Fruit fly (Drosophila melanogaster) whole organism, embryonic: ENCODE measurements around the gene CG9674.

Experiments used
- CG10147 ChIP-seq: fragments of 200-800 bp; sonication (Bioruptor generic); optimal IDR thresholded peaks from 2 replicates; lab custom pipeline; 2019; ENCODE audit warnings: missing biosample characterization, mild to moderate bottlenecking, missing genetic modification characterization, moderate library complexity
- CG12769 ChIP-seq: fragments of 200-800 bp; sonication (Bioruptor generic); optimal IDR thresholded peaks from 2 replicates; lab custom pipeline; 2019; ENCODE audit warnings: missing biosample characterization, mild to moderate bottlenecking, missing genetic modification characterization, moderate library complexity
- CG13894 ChIP-seq: fragments of 200-800 bp; sonication (Bioruptor generic); optimal IDR thresholded peaks from 3 replicates; lab custom pipeline; 2018; ENCODE audit warnings: missing biosample characterization, mild to moderate bottlenecking, missing genetic modification characterization, moderate library complexity
- CG14710 ChIP-seq: fragments of 200-800 bp; sonication (Bioruptor generic); optimal IDR thresholded peaks from 3 replicates; lab custom pipeline; 2019; ENCODE audit warnings: missing biosample characterization, mild to moderate bottlenecking, missing genetic modification characterization, moderate library complexity
- CG17359 ChIP-seq: fragments of 200-800 bp; sonication (Bioruptor generic); optimal IDR thresholded peaks from 3 replicates; lab custom pipeline; 2018; ENCODE audit warnings: missing biosample characterization, mild to moderate bottlenecking, missing genetic modification characterization, moderate library complexity
- CG17829 ChIP-seq: fragments of 200-800 bp; optimal IDR thresholded peaks from 2 replicates; lab custom pipeline; 2019; ENCODE audit warnings: missing biosample characterization, mild to moderate bottlenecking, missing genetic modification characterization, moderate library complexity
- CG2120 ChIP-seq: fragments of 200-800 bp; sonication (Bioruptor generic); optimal IDR thresholded peaks from 3 replicates; lab custom pipeline; 2016; ENCODE audit warnings: missing biosample characterization, missing genetic modification characterization
- CG30431 ChIP-seq: fragments of 200-800 bp; sonication (Bioruptor generic); optimal IDR thresholded peaks from 2 replicates; lab custom pipeline; 2017; ENCODE audit warnings: missing biosample characterization, missing genetic modification characterization
- CG3065 ChIP-seq: fragments of 200-800 bp; sonication (Bioruptor generic); optimal IDR thresholded peaks from 2 replicates; lab custom pipeline; 2016; ENCODE audit warnings: missing biosample characterization, missing genetic modification characterization
- CG32772 ChIP-seq: fragments of 200-800 bp; sonication (Bioruptor generic); IDR thresholded peaks from 2 replicates; pipeline ENCODE4 v1.3.6; 2022; ENCODE audit warnings: missing biosample characterization, missing genetic modification characterization
- CG4328 ChIP-seq: fragments of 200-800 bp; sonication (Bioruptor generic); optimal IDR thresholded peaks from 3 replicates; lab custom pipeline; 2017; ENCODE audit warnings: missing biosample characterization, missing genetic modification reagents, missing genetic modification characterization
- CG4404 ChIP-seq: fragments of 200-800 bp; sonication (Bioruptor generic); IDR thresholded peaks from 2 replicates; pipeline ENCODE4 v1.3.6; 2022; ENCODE audit warnings: missing biosample characterization, missing genetic modification characterization
- CG4707 ChIP-seq: fragments of 200-800 bp; sonication (Bioruptor generic); optimal IDR thresholded peaks from 2 replicates; lab custom pipeline; 2018; ENCODE audit warnings: missing biosample characterization, mild to moderate bottlenecking, missing genetic modification characterization, moderate library complexity
- CG6854 ChIP-seq: fragments of 200-800 bp; sonication (Bioruptor generic); optimal IDR thresholded peaks from 3 replicates; lab custom pipeline; 2017; ENCODE audit warnings: missing biosample characterization, mild to moderate bottlenecking, missing genetic modification characterization
- CG7556 ChIP-seq: fragments of 200-800 bp; sonication (Bioruptor generic); optimal IDR thresholded peaks from 2 replicates; lab custom pipeline; 2017; ENCODE audit warnings: missing biosample characterization, mild to moderate bottlenecking, missing genetic modification characterization
- CG7928 ChIP-seq: fragments of 200-800 bp; sonication (Bioruptor generic); optimal IDR thresholded peaks from 2 replicates; lab custom pipeline; 2017; ENCODE audit warnings: missing biosample characterization, mild to moderate bottlenecking, missing genetic modification characterization
- CG8388 ChIP-seq: fragments of 200-800 bp; sonication (Bioruptor generic); optimal IDR thresholded peaks from 2 replicates; lab custom pipeline; 2019; ENCODE audit warnings: missing biosample characterization, mild to moderate bottlenecking, missing genetic modification characterization, moderate library complexity
- CG8944 ChIP-seq: fragments of 200-800 bp; sonication (Bioruptor generic); optimal IDR thresholded peaks from 3 replicates; lab custom pipeline; 2016; ENCODE audit warnings: missing biosample characterization, missing genetic modification characterization
- CG9215 ChIP-seq: fragments of 200-800 bp; sonication (Bioruptor generic); IDR thresholded peaks from 2 replicates; pipeline ENCODE4 v1.3.6; 2022; ENCODE audit warnings: missing biosample characterization, missing genetic modification characterization
- CG9817 ChIP-seq: fragments of 200-800 bp; sonication (Bioruptor generic); optimal IDR thresholded peaks from 2 replicates; lab custom pipeline; 2018; ENCODE audit warnings: missing biosample characterization, mild to moderate bottlenecking, missing genetic modification characterization, moderate library complexity
- Dfd ChIP-seq, 2 experiments: fragments of >200 bp; optimal IDR thresholded peaks; 2 replicates each; lab custom pipeline; 2017; ENCODE audit warnings: missing biosample characterization in 2 of 2, missing genetic modification characterization in 2 of 2
- Dll ChIP-seq: fragments of 200-800 bp; sonication (Bioruptor generic); IDR thresholded peaks from 4 replicates; pipeline ENCODE4 v1.3.6; 2022; ENCODE audit warnings: missing biosample characterization, missing genetic modification characterization; ENCODE audit not compliant: partially characterized antibody
- Doc2 ChIP-seq: fragments of 200-800 bp; sonication (Bioruptor generic); IDR thresholded peaks from 2 replicates; pipeline ENCODE4 v1.3.6; 2022; ENCODE audit warnings: missing biosample characterization, missing genetic modification characterization
- Eip74EF ChIP-seq, 2 experiments: fragments of 200-800 bp in 1 of 2; fragments of >200 bp in 1 of 2; sonication (Bioruptor generic) in 1 of 2; optimal IDR thresholded peaks; 2 replicates each; lab custom pipeline; 2017 to 2019; ENCODE audit warnings: missing biosample characterization in 2 of 2, missing genetic modification characterization in 2 of 2, mild to moderate bottlenecking in 1 of 2, moderate library complexity in 1 of 2
- Gsc ChIP-seq: fragments of 200-800 bp; sonication (Bioruptor generic); IDR thresholded peaks from 2 replicates; pipeline ENCODE4 v1.3.6; 2022; ENCODE audit warnings: missing biosample characterization, missing genetic modification characterization
- Mes4 ChIP-seq: fragments of 200-800 bp; sonication (Bioruptor generic); optimal IDR thresholded peaks from 2 replicates; lab custom pipeline; 2016; ENCODE audit warnings: missing biosample characterization, missing genetic modification characterization
- Myb ChIP-seq: fragments of 200-800 bp; sonication (Bioruptor generic); optimal IDR thresholded peaks from 2 replicates; lab custom pipeline; 2016; ENCODE audit warnings: missing biosample characterization, missing genetic modification characterization
- NC2α ChIP-seq: fragments of 200-800 bp; sonication (Bioruptor generic); optimal IDR thresholded peaks from 2 replicates; lab custom pipeline; 2016; ENCODE audit warnings: missing biosample characterization, missing genetic modification characterization
- TFAM ChIP-seq: fragments of 200-800 bp; sonication (Bioruptor generic); optimal IDR thresholded peaks from 2 replicates; lab custom pipeline; 2017; ENCODE audit warnings: missing biosample characterization, missing genetic modification characterization, inconsistent platforms
- abd-A ChIP-seq: fragments of 200-800 bp; sonication (Bioruptor generic); optimal IDR thresholded peaks from 3 replicates; lab custom pipeline; 2019; ENCODE audit warnings: missing biosample characterization, mild to moderate bottlenecking, missing genetic modification characterization, moderate library complexity
- az2 ChIP-seq: fragments of 200-800 bp; sonication (Bioruptor generic); optimal IDR thresholded peaks from 3 replicates; lab custom pipeline; 2016; ENCODE audit warnings: missing biosample characterization, missing genetic modification characterization
- bab2 ChIP-seq: fragments of 200-800 bp; sonication (Bioruptor generic); optimal IDR thresholded peaks from 2 replicates; lab custom pipeline; 2016; ENCODE audit warnings: missing biosample characterization, missing genetic modification characterization
- croc ChIP-seq: fragments of 200-800 bp; sonication (Bioruptor generic); conservative IDR thresholded peaks from 3 replicates; pipeline ENCODE4 v1.3.6; 2022; ENCODE audit warnings: missing biosample characterization, missing genetic modification characterization
- disco-r ChIP-seq: fragments of 200-800 bp; sonication (Bioruptor generic); optimal IDR thresholded peaks from 2 replicates; lab custom pipeline; 2016; ENCODE audit warnings: missing biosample characterization, missing genetic modification characterization
- dmrt99B ChIP-seq: fragments of 200-800 bp; sonication (Bioruptor generic); optimal IDR thresholded peaks from 2 replicates; lab custom pipeline; 2018; ENCODE audit warnings: missing biosample characterization, mild to moderate bottlenecking, missing genetic modification characterization, moderate library complexity
- fd102C ChIP-seq: fragments of 200-800 bp; sonication (Bioruptor generic); optimal IDR thresholded peaks from 2 replicates; lab custom pipeline; 2018; ENCODE audit warnings: missing biosample characterization, mild to moderate bottlenecking, missing genetic modification characterization, moderate library complexity
- fru ChIP-seq: fragments of >200 bp; optimal IDR thresholded peaks from 2 replicates; lab custom pipeline; 2017
- jigr1 ChIP-seq: fragments of 200-800 bp; sonication (Bioruptor generic); IDR thresholded peaks from 3 replicates; pipeline ENCODE4 v1.3.6; 2022; ENCODE audit warnings: missing biosample characterization, missing genetic modification characterization
- kni ChIP-seq: fragments of 200-800 bp; sonication (Bioruptor generic); optimal IDR thresholded peaks from 3 replicates; lab custom pipeline; 2017; ENCODE audit warnings: mild to moderate bottlenecking, missing biosample characterization, missing genetic modification reagents, missing genetic modification characterization
- knrl ChIP-seq: fragments of 200-800 bp; sonication (Bioruptor generic); IDR thresholded peaks from 3 replicates; pipeline ENCODE4 v1.3.6; 2022; ENCODE audit warnings: missing biosample characterization, missing genetic modification characterization; ENCODE audit not compliant: partially characterized antibody
- org-1 ChIP-seq: fragments of 200-800 bp; sonication (Bioruptor generic); optimal IDR thresholded peaks from 2 replicates; lab custom pipeline; 2017; ENCODE audit warnings: missing biosample characterization, missing genetic modification characterization
- pho ChIP-seq: fragments of 200-800 bp; sonication (Bioruptor generic); optimal IDR thresholded peaks from 2 replicates; lab custom pipeline; 2016; ENCODE audit warnings: missing biosample characterization, missing genetic modification characterization
- ranshi ChIP-seq: fragments of 200-800 bp; sonication (Bioruptor generic); IDR thresholded peaks from 2 replicates; pipeline ENCODE4 v1.3.6; 2022; ENCODE audit warnings: missing biosample characterization, missing genetic modification characterization
- so ChIP-seq: fragments of 200-800 bp; sonication (Bioruptor generic); IDR thresholded peaks from 3 replicates; pipeline ENCODE4 v1.3.6; 2022; ENCODE audit warnings: missing biosample characterization, missing genetic modification characterization
- twi ChIP-seq: fragments of 200-800 bp; optimal IDR thresholded peaks from 2 replicates; lab custom pipeline; 2019; ENCODE audit warnings: missing biosample characterization, mild to moderate bottlenecking, missing genetic modification characterization, moderate library complexity
- usp ChIP-seq: fragments of >200 bp; optimal IDR thresholded peaks from 2 replicates; lab custom pipeline; 2017; ENCODE audit warnings: missing biosample characterization, missing genetic modification characterization
- wor ChIP-seq: fragments of 200-800 bp; sonication (Bioruptor generic); IDR thresholded peaks from 2 replicates; pipeline ENCODE4 v1.3.6; 2022; ENCODE audit warnings: missing biosample characterization, missing genetic modification characterization
- zfh1 ChIP-seq: fragments of 200-800 bp; sonication (Bioruptor generic); IDR thresholded peaks from 3 replicates; pipeline ENCODE4 v1.3.6; 2022; ENCODE audit warnings: missing biosample characterization, missing genetic modification characterization

CG9674 gene

dm6 chr3L:16765647-16766628, 41.6 kb downstream of the CG9674 start, which contains the start of gene Nrt (continued):
- no peak for TF ChIP-seq CG6854 (GFP tag; lab: Kevin White, UChicago)
- TF ChIP-seq org-1 (GFP tag; lab: Kevin White, UChicago): peak; percentile 42
- TF ChIP-seq CG9817 (tag; lab: Kevin White, UChicago): peak; percentile 47
- TF ChIP-seq wor (GFP tag; lab: Robert Waterston, UW): no peak
- TF ChIP-seq fru (lab: Kevin White, UChicago): no peak
- peak; percentile 95 for TF ChIP-seq CG4707 (GFP tag; lab: Kevin White, UChicago)
- TF ChIP-seq dmrt99B: peak; percentile 72
- TF ChIP-seq CG9215 (GFP tag; lab: Robert Waterston, UW): 0 out of 2 replicates have a peak, but pooled peaks have one; percentile 34
- TF ChIP-seq CG14710: peak; percentile 70
- TF ChIP-seq kni (GFP tag; lab: Kevin White, UChicago): peak; percentile 9
- no peak for TF ChIP-seq CG4404 (GFP tag; lab: Robert Waterston, UW)
- TF ChIP-seq CG17829 (tag; lab: Kevin White, UChicago): peak; percentile 67
- TF ChIP-seq Dfd (GFP tag; optimal IDR thresholded peaks at IDR 0.05; lab: Kevin White, UChicago): no peak
- TF ChIP-seq CG4328 (GFP tag; lab: Kevin White, UChicago): peak; percentile 42
- no peak for TF ChIP-seq Myb (GFP tag; lab: Kevin White, UChicago)
- TF ChIP-seq CG8388 (GFP tag; lab: Kevin White, UChicago): peak; percentile 74
- TF ChIP-seq CG7928 (GFP tag; lab: Kevin White, UChicago): peak; percentile 1
- TF ChIP-seq bab2: no peak
- no peak for TF ChIP-seq TFAM
- TF ChIP-seq CG12769 (tag; lab: Kevin White, UChicago): peak; percentile 47
- peak in 1 of 2 experiments; percentile 55 for TF ChIP-seq Eip74EF (GFP tag; optimal IDR thresholded peaks at IDR 0.05; lab: Kevin White, UChicago)
- no peak for TF ChIP-seq ranshi (GFP tag; lab: Robert Waterston, UW)
- TF ChIP-seq pho (GFP tag; lab: Kevin White, UChicago): no peak
- no peak for TF ChIP-seq CG8944 (GFP tag; lab: Kevin White, UChicago)
- TF ChIP-seq CG10147: peak; percentile 83
- no peak for TF ChIP-seq so (GFP tag; lab: Robert Waterston, UW)
- TF ChIP-seq CG2120 (GFP tag; lab: Kevin White, UChicago): peak; percentile 54
- no peak for TF ChIP-seq usp (GFP tag; lab: Kevin White, UChicago)
- TF ChIP-seq CG17359 (tag; lab: Kevin White, UChicago): peak; percentile 74
- peak; percentile 28 for TF ChIP-seq CG13894 (tag; lab: Kevin White, UChicago)
- peak; percentile 49; the same call in 1 of the 2 replicates for TF ChIP-seq CG32772 (GFP tag; lab: Robert Waterston, UW)
- no peak for TF ChIP-seq croc (GFP tag; lab: Robert Waterston, UW)
- TF ChIP-seq Mes4: no peak
- TF ChIP-seq knrl (GFP tag; lab: Robert Waterston, UW): no peak; the same call in 1 of the 3 replicates
- no peak for TF ChIP-seq fd102C (GFP tag; lab: Kevin White, UChicago)
- peak; percentile 85 for TF ChIP-seq CG7556 (GFP tag; lab: Kevin White, UChicago)
- TF ChIP-seq Doc2 (GFP tag; lab: Robert Waterston, UW): no peak
- TF ChIP-seq jigr1 (GFP tag; lab: Robert Waterston, UW): no peak
- peak; percentile 59 for TF ChIP-seq twi (tag; lab: Kevin White, UChicago)
- no peak for TF ChIP-seq CG30431 (GFP tag; lab: Kevin White, UChicago)
- TF ChIP-seq disco-r (GFP tag; lab: Kevin White, UChicago): no peak
- TF ChIP-seq zfh1 (GFP tag; lab: Robert Waterston, UW): peak; percentile 39; the same call in 1 of the 3 replicates
- TF ChIP-seq Gsc (GFP tag; lab: Robert Waterston, UW): no peak
- TF ChIP-seq Dll (GFP tag; lab: Robert Waterston, UW): 0 out of 4 replicates have a peak, but pooled peaks have one; percentile 22
- TF ChIP-seq az2 (GFP tag; lab: Kevin White, UChicago): peak; percentile 71
- TF ChIP-seq abd-A: peak; percentile 18
- no peak for TF ChIP-seq CG3065 (GFP tag; lab: Kevin White, UChicago)
- no peak for TF ChIP-seq NC2α (GFP tag; lab: Kevin White, UChicago)
